Worm (Caenorhabditis elegans) whole organism, L2 larva: ENCODE data around the gene ins-20.

Experiments
- ceh-82 ChIP-seq: fragments of 150-350 bp; optimal IDR thresholded peaks from 2 replicates; lab custom pipeline; 2014; ENCODE audit warnings: missing biosample characterization, missing genetic modification characterization
- mbf-1 ChIP-seq: sonication (generic microtip); optimal IDR thresholded peaks from 2 replicates; lab custom pipeline; 2017; ENCODE audit warnings: missing biosample characterization, missing genetic modification characterization
- skn-1 ChIP-seq: sonication (generic microtip); optimal IDR thresholded peaks from 2 replicates; lab custom pipeline; 2017; ENCODE audit warnings: missing biosample characterization, missing genetic modification characterization
- zag-1 ChIP-seq: fragments of 150-350 bp; optimal IDR thresholded peaks from 2 replicates; lab custom pipeline; 2014; ENCODE audit warnings: missing biosample characterization, missing genetic modification characterization

ce11 chrII:6028594-6029141, 18.0 kb downstream of the ins-20 start:
- TF ChIP-seq mbf-1 (tag; lab: Kevin White, UChicago): no peak
- no peak for TF ChIP-seq skn-1 (tag; lab: Kevin White, UChicago)
- no peak for TF ChIP-seq zag-1 (tag; lab: Kevin White, UChicago)
- no peak for TF ChIP-seq ceh-82 (tag; lab: Kevin White, UChicago)
